Fruit fly (Drosophila melanogaster): ENCODE results near the gene Datp.
A peak's percentile ranks its signal among the peaks of the same experiment; 100 is the strongest.

The Datp gene

DNA sequence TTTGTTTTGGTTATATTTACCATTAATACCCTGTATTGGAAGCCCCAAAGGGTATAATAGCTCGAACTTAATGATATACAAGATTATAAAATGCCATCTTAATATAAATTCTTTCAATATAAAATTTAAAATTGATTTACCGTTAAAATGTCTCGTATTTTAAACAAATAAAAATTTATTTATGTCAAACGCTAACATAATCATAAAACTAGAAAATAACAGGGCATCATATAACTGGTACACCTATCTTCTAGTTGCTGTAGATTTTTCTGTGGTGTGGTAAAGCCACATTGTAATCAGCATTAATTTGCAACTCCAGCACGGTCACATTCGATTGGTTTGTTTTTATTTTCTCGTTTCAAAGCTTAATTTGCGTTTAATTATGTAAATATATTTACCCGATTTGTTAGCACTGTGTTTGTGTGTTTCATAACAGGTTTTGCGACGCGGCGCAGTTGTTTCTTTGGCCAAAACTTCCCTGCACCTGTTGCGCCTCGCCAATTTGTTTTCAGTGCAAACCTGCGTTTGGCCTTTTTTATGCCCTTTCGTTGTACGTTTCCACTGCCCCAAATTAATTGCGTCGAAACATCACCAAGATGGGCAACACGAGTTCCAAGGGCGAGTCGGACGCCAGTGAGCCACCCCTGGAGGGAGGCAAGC lies 18.5 kb upstream of the Datp start, which contains the start of the genes CG4658 and CG5846:
Gene CG4658, plus strand, starts transcription at position 140 of the 660 bp plus-strand sequence.
Gene CG5846, minus strand, starts transcription at position 245 of the 660 bp plus-strand sequence.
- no peak for TF ChIP-seq usp (GFP tag; optimal IDR thresholded peaks at IDR 0.05)
- peak; percentile 96 for TF ChIP-seq pan (optimal IDR thresholded peaks at IDR 0.05)

DNA sequence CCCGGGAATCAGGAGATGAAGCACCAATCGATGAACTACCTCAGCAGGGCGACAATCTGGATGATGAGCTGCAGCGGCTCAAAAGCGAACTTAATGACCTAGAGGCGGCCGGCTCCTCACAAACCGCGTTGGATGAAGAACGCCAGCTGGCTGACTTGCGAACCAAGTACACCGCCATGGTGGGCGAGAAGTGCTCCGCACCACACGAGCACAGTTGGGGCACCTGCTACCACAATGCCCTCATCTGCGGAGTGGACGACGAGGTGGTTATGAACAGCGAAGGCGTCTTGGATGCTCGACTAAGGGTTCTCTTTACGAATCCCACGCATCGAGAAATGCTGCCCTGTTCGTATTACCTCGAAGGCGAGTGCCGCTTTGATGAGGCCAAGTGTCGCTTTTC lies 16.1 kb upstream of the Datp start:
- TF ChIP-seq pan (optimal IDR thresholded peaks at IDR 0.05) (no peak), usp (GFP tag; optimal IDR thresholded peaks at IDR 0.05) (no peak), CG8478 (optimal IDR thresholded peaks at IDR 0.05) (no peak), psq (optimal IDR thresholded peaks at IDR 0.05) (no peak), EcR (GFP tag; optimal IDR thresholded peaks at IDR 0.05) (no peak), Dll (optimal IDR thresholded peaks at IDR 0.05) (no peak)

DNA sequence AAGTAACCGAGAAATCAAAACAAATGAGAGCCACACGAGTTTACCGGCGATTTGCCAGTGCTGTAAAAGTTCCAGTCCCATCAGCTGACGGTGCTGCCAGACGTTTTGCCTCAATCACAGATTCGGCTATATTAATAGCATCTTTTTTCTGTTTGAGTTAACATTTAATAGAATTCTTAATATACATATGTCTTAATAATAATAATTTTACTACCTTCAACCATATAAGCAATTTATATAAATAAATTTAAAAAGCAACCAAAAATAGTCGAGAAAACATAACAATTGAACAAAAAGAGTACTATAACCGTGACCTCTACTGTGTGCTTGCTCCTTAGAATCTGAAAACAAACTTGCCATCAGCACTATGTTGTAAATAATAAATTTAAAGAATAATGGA lies 15.5 kb upstream of the Datp start, which contains the start of the genes CG13126 and CG4709:
Gene CG13126, minus strand, starts transcription at position 63 of the 400 bp plus-strand sequence.
Gene CG4709, plus strand, starts transcription at position 207 of the 400 bp plus-strand sequence.
- no peak for TF ChIP-seq CG8478 (optimal IDR thresholded peaks at IDR 0.05)
- no peak for TF ChIP-seq Dll (optimal IDR thresholded peaks at IDR 0.05)
- no peak for TF ChIP-seq psq (optimal IDR thresholded peaks at IDR 0.05)
- no peak for TF ChIP-seq EcR (GFP tag; optimal IDR thresholded peaks at IDR 0.05)
- TF ChIP-seq usp (GFP tag; optimal IDR thresholded peaks at IDR 0.05): no peak
- no peak for TF ChIP-seq pan (optimal IDR thresholded peaks at IDR 0.05)

DNA sequence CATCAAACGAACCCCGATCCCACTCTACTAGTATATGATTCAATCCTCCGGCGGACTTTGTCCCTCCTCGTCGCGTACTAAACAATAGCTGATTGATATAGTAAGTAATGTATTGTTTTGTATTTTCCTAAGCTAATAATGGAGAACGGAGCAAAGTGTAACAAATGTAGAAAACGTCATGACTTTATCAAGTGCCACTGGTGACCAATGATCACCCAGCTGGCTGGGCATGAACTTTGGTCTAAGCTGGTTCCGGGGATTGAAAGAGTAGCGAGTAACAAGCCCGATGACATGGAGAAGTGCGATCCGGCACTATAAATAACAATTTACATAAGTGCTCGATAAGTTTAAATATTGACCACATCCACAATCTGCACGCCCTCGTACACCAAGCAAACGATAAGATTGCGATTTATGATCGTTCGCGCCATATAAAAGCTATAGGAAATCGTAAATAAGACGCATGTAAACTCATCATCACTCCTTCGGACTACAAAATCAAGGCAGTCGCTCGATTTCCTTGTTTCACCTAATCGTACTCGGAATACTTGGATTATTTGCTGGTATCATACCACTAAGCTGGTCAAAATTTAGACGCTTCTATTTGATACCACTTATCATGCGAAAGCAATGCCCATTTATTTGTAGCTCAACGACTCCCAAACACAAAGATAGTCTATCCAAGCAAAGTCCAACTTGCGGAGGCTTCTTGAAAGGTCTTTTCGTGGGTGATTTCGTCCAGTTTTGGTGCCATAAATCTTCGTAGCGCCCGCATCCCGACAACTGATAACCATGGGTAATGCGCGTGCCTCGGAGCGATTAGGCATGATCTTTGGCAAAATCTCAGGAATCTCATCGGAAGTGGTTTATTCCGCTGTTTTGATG lies 10.8 kb upstream of the Datp start:
- TF ChIP-seq pan (optimal IDR thresholded peaks at IDR 0.05) (no peak), CG8478 (optimal IDR thresholded peaks at IDR 0.05) (no peak), psq (optimal IDR thresholded peaks at IDR 0.05) (no peak), usp (GFP tag; optimal IDR thresholded peaks at IDR 0.05) (no peak), Dll (optimal IDR thresholded peaks at IDR 0.05) (no peak), EcR (GFP tag; optimal IDR thresholded peaks at IDR 0.05) (no peak)

DNA sequence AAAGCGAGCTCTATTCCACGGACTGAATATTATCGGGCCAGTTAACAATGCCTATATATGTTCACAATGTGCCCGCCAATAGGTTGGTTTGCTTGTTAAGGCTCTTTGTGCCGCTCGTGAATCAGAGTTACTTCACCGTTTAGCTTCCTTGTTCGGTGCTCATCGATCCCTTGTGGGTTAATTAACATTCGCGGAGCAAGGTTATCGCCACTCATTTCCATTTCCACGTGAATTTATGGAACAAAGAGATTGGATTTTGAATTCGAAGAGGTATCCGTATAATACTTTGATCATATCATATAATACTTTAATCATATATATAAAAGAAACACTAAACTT lies 9.9 kb upstream of the Datp start:
- TF ChIP-seq Dll (optimal IDR thresholded peaks at IDR 0.05) (no peak), usp (GFP tag; optimal IDR thresholded peaks at IDR 0.05) (no peak), CG8478 (optimal IDR thresholded peaks at IDR 0.05) (no peak), psq (optimal IDR thresholded peaks at IDR 0.05) (no peak), EcR (GFP tag; optimal IDR thresholded peaks at IDR 0.05) (no peak), pan (optimal IDR thresholded peaks at IDR 0.05) (no peak)

DNA sequence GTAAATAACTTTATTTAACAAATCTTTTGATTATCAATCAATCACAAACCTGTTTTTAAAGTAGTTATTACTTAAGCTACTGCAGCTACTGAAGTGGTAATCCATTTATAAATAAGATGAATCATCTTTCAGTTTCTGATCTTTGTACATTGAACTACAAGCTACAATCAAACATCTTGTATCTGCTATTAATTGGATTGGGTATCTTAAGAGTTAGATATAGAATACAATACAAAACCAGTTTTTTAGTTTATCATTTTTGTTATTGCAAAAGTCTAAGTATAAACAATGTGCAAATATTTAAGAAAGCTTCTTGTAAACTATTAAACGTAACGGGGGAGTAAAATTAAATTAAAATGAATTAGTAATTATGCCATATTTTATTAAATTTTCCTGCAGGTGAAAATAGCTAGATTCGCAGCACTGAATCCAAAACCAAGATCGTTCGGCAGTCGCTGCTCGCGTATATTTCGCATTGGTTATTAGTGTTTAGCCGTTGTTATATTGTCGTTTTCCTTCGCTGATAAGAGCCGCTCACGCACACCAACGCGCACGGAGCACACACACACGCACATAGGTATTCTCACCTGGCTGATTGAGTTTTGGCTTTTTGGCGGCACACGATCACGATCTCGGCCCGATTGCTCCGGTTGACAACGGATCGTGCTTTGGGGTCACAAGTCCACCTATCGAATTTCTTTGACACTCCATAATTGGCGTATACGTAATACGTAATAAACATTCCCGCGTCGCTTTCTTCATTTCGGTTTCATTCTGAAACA lies 9.3 kb upstream of the Datp start:
- TF ChIP-seq pan (optimal IDR thresholded peaks at IDR 0.05): no peak
- TF ChIP-seq EcR (GFP tag; optimal IDR thresholded peaks at IDR 0.05): no peak
- TF ChIP-seq Dll (optimal IDR thresholded peaks at IDR 0.05): no peak
- no peak for TF ChIP-seq CG8478 (optimal IDR thresholded peaks at IDR 0.05)
- no peak for TF ChIP-seq usp (GFP tag; optimal IDR thresholded peaks at IDR 0.05)
- TF ChIP-seq psq (optimal IDR thresholded peaks at IDR 0.05): no peak

DNA sequence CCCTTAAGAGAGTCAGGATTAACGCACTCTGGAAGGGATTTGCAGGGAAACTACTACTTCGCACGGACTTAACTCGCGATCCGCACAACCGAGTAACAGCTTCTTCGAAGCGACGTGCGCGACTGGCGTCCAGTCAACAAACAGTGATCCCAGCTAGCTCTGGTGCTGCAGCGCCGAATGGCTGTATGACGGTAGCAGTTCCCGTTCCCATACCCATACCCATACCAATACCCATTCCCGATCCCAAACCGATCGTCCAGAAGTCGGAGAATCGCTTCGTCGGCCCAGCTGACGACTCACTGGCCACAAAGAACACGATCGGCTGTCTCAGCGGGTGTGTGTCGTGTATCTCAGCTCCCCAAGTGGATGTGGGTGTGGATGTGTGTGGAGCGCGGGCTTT lies 8.7 kb upstream of the Datp start, which contains the start of gene CG5853:
Gene CG5853, minus strand, starts transcription at position 384 of the 400 bp plus-strand sequence.
- TF ChIP-seq usp (GFP tag; optimal IDR thresholded peaks at IDR 0.05): no peak
- TF ChIP-seq pan (optimal IDR thresholded peaks at IDR 0.05): no peak
- TF ChIP-seq CG8478 (optimal IDR thresholded peaks at IDR 0.05): no peak
- TF ChIP-seq psq (optimal IDR thresholded peaks at IDR 0.05): no peak
- TF ChIP-seq Dll (optimal IDR thresholded peaks at IDR 0.05): no peak
- TF ChIP-seq EcR (GFP tag; optimal IDR thresholded peaks at IDR 0.05): no peak

DNA sequence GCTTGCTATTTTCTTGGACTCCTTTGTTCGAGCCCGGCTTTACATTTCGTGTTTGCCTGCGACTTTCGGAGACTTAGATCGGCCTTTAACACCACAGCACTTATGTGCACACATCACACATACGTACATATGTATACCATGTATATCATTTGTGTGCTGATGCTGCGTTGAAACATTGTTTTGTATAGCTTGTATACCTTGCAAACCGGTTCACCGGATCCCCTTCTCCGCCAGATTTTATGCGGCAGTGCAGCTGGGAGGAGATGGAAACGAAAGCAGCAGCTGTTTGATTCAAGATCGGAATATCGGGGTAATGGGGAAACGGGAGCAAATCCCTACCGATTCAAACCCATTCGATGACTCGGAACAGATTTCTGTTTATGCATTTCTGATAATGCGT lies 7.5 kb upstream of the Datp start:
- TF ChIP-seq pan (optimal IDR thresholded peaks at IDR 0.05) (no peak), CG8478 (optimal IDR thresholded peaks at IDR 0.05) (no peak), psq (optimal IDR thresholded peaks at IDR 0.05) (no peak), usp (GFP tag; optimal IDR thresholded peaks at IDR 0.05) (no peak), Dll (optimal IDR thresholded peaks at IDR 0.05) (no peak), EcR (GFP tag; optimal IDR thresholded peaks at IDR 0.05) (no peak)

DNA sequence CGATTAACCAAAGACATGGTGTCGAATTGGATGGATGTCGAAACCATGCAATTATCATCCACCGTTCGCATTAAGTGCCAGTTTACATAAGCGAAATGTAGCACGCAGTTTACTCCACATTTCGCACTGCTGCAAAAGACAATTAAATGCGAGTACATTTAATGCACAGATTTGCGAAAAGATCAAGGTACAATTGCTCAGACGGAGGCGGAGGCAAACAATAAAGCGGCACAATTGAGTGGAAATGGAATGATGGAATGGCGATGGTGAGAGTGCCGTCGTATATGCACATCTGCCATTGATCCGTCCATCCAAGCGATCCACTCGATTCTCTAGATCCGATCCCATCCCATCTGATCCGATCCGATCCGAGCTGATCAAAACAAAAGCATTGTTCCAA lies 6.5 kb upstream of the Datp start:
- no peak for TF ChIP-seq CG8478 (optimal IDR thresholded peaks at IDR 0.05)
- no peak for TF ChIP-seq usp (GFP tag; optimal IDR thresholded peaks at IDR 0.05)
- no peak for TF ChIP-seq pan (optimal IDR thresholded peaks at IDR 0.05)
- TF ChIP-seq psq (optimal IDR thresholded peaks at IDR 0.05): no peak
- TF ChIP-seq Dll (optimal IDR thresholded peaks at IDR 0.05): no peak
- no peak for TF ChIP-seq EcR (GFP tag; optimal IDR thresholded peaks at IDR 0.05)

DNA sequence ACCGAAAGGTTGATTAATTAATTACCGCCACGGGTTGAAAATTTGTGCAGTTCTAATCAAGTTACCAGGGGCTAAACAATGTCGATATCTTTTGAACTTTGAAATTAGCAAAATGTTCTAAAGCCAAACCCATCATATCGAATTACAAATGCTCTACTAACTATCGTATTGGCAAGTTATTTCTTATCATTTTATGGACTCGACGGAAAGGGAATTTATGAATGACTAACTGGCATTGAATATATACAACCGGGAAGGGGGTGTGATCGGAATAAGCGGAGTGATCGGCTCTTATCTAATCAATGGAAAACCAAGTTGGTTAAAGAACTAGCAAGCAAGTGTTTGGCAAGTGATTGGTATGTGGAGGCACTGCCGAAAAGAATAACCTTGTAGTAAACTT lies 4.9 kb upstream of the Datp start:
- TF ChIP-seq psq (optimal IDR thresholded peaks at IDR 0.05) (no peak), usp (GFP tag; optimal IDR thresholded peaks at IDR 0.05) (no peak), Dll (optimal IDR thresholded peaks at IDR 0.05) (no peak), pan (optimal IDR thresholded peaks at IDR 0.05) (no peak), EcR (GFP tag; optimal IDR thresholded peaks at IDR 0.05) (no peak), CG8478 (optimal IDR thresholded peaks at IDR 0.05) (no peak)

DNA sequence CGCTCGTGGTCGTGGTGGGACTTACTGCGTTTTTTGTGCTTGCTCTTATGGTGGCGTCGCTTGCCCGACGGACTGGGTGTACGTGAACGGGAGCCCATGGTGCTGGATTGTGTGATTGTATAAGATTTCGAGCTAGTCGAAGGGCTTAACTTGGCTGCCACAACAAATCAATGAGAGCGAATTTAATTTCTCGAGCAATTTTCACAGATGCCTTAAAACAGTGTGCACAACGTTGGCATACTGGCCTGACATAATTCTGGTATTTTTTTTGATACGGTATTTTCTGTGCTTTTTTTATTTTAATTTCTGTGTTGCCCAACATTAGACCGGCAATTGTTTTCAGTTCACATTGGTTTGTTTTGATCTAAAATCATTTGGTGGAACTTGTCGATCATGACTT lies 682 bp downstream of the Datp start, which contains the start of gene Arglu1:
Gene Arglu1, minus strand, starts transcription at position 227 of the 400 bp plus-strand sequence.
- TF ChIP-seq EcR (GFP tag; optimal IDR thresholded peaks at IDR 0.05) (no peak), psq (optimal IDR thresholded peaks at IDR 0.05) (no peak), Dll (optimal IDR thresholded peaks at IDR 0.05) (no peak), CG8478 (optimal IDR thresholded peaks at IDR 0.05) (no peak), usp (GFP tag; optimal IDR thresholded peaks at IDR 0.05) (no peak), pan (optimal IDR thresholded peaks at IDR 0.05) (no peak)
